Worm (Caenorhabditis elegans) whole organism, late embryonic: Measurements from ENCODE around the gene cyp-32A1.

Experiments used
- F13H6.1 ChIP-seq: sonication (generic microtip); optimal IDR thresholded peaks from 2 replicates; lab custom pipeline; 2016; ENCODE audit warnings: missing genetic modification characterization, missing compliant biosample characterization
- K09A11.1 ChIP-seq: sonication (generic microtip); optimal IDR thresholded peaks from 2 replicates; lab custom pipeline; 2017; ENCODE audit warnings: antibody characterized with exemption, mild to moderate bottlenecking, missing genetic modification characterization, missing compliant biosample characterization; ENCODE audit not compliant: insufficient read depth
- T23F11.4 ChIP-seq: fragments of 200-800 bp; sonication (Bioruptor generic); optimal IDR thresholded peaks from 2 replicates; lab custom pipeline; 2018; ENCODE audit warnings: mild to moderate bottlenecking, missing genetic modification characterization, missing compliant biosample characterization
- ama-1 ChIP-seq: fragments of 150-350 bp; optimal IDR thresholded peaks from 2 replicates; lab custom pipeline; 2014
- ceh-14 ChIP-seq: sonication (generic microtip); optimal IDR thresholded peaks from 2 replicates; lab custom pipeline; 2016; ENCODE audit warnings: missing genotype, missing genetic modification characterization, missing compliant biosample characterization
- ceh-2 ChIP-seq: sonication (generic microtip); optimal IDR thresholded peaks from 2 replicates; lab custom pipeline; 2016; ENCODE audit warnings: missing genotype, missing genetic modification characterization, missing compliant biosample characterization
- ceh-22 ChIP-seq: sonication (generic microtip); optimal IDR thresholded peaks from 2 replicates; lab custom pipeline; 2017; ENCODE audit warnings: missing biosample characterization, missing genetic modification characterization
- ceh-24 ChIP-seq: sonication (generic microtip); optimal IDR thresholded peaks from 2 replicates; lab custom pipeline; 2016; ENCODE audit warnings: mild to moderate bottlenecking, missing genetic modification characterization, missing compliant biosample characterization
- ceh-30 ChIP-seq: fragments of 150-350 bp; optimal IDR thresholded peaks from 2 replicates; lab custom pipeline; 2014; ENCODE audit warnings: missing biosample characterization, missing genetic modification characterization
- ceh-45 ChIP-seq: fragments of 200-800 bp; sonication (Bioruptor generic); IDR thresholded peaks from 2 replicates; pipeline ENCODE4 v1.3.6; 2022; ENCODE audit warnings: missing genetic modification reagents, missing genetic modification characterization, missing compliant biosample characterization
- ceh-48 ChIP-seq: sonication (generic microtip); optimal IDR thresholded peaks from 2 replicates; lab custom pipeline; 2016; ENCODE audit warnings: missing genetic modification characterization, inconsistent platforms, missing compliant biosample characterization
- ceh-9 ChIP-seq: sonication (generic microtip); optimal IDR thresholded peaks from 2 replicates; lab custom pipeline; 2016; ENCODE audit warnings: mild to moderate bottlenecking, missing genetic modification characterization, inconsistent platforms, missing compliant biosample characterization
- dve-1 ChIP-seq: sonication (generic microtip); optimal IDR thresholded peaks from 2 replicates; lab custom pipeline; 2017; ENCODE audit warnings: antibody characterized with exemption, mild to moderate bottlenecking, missing genetic modification characterization, missing compliant biosample characterization
- elt-2 ChIP-seq: sonication (generic microtip); optimal IDR thresholded peaks from 2 replicates; lab custom pipeline; 2016; ENCODE audit warnings: missing genetic modification reagents, missing genetic modification characterization, missing compliant biosample characterization
- eyg-1 ChIP-seq: sonication (generic microtip); optimal IDR thresholded peaks from 2 replicates; lab custom pipeline; 2016; ENCODE audit warnings: missing genotype, missing genetic modification characterization, missing compliant biosample characterization
- fax-1 ChIP-seq: sonication (generic microtip); optimal IDR thresholded peaks from 2 replicates; lab custom pipeline; 2016; ENCODE audit warnings: missing genotype, missing genetic modification characterization, missing compliant biosample characterization
- lim-6 ChIP-seq: sonication (generic microtip); optimal IDR thresholded peaks from 2 replicates; lab custom pipeline; 2016; ENCODE audit warnings: missing genetic modification characterization, missing compliant biosample characterization
- lin-11 ChIP-seq: fragments of 200-800 bp; sonication (Bioruptor generic); optimal IDR thresholded peaks from 2 replicates; lab custom pipeline; 2018; ENCODE audit warnings: mild to moderate bottlenecking, missing genetic modification characterization, missing compliant biosample characterization
- madf-2 ChIP-seq: sonication (generic microtip); optimal IDR thresholded peaks from 2 replicates; lab custom pipeline; 2017; ENCODE audit warnings: missing genetic modification characterization, missing compliant biosample characterization
- nfya-1 ChIP-seq: sonication (generic microtip); optimal IDR thresholded peaks from 2 replicates; lab custom pipeline; 2017; ENCODE audit warnings: missing genetic modification characterization, mild to moderate bottlenecking, missing compliant biosample characterization, antibody characterized with exemption, moderate library complexity
- nhr-11 ChIP-seq: fragments of 150-350 bp; optimal IDR thresholded peaks from 2 replicates; lab custom pipeline; 2014; ENCODE audit warnings: missing biosample characterization, missing genetic modification characterization
- nhr-232 ChIP-seq: sonication (generic microtip); optimal IDR thresholded peaks from 2 replicates; lab custom pipeline; 2016; ENCODE audit warnings: missing genetic modification characterization, missing compliant biosample characterization
- npax-4 ChIP-seq: sonication (generic microtip); optimal IDR thresholded peaks from 2 replicates; lab custom pipeline; 2016; ENCODE audit warnings: missing genetic modification characterization, missing compliant biosample characterization
- pha-2 ChIP-seq: sonication (generic microtip); optimal IDR thresholded peaks from 2 replicates; lab custom pipeline; 2017; ENCODE audit warnings: mild to moderate bottlenecking, missing genetic modification characterization, missing compliant biosample characterization
- pha-4 ChIP-seq: fragments of 150-350 bp; optimal IDR thresholded peaks from 2 replicates; lab custom pipeline; 2018; ENCODE audit warnings: missing biosample characterization, missing genetic modification reagents, missing genetic modification characterization
- pros-1 ChIP-seq: fragments of 150-350 bp; optimal IDR thresholded peaks from 2 replicates; lab custom pipeline; 2014; ENCODE audit warnings: missing biosample characterization, missing genetic modification reagents, missing genetic modification characterization
- ref-2 ChIP-seq: sonication (generic microtip); optimal IDR thresholded peaks from 2 replicates; lab custom pipeline; 2016; ENCODE audit warnings: missing genetic modification characterization, missing compliant biosample characterization
- rnt-1 ChIP-seq: sonication (generic microtip); optimal IDR thresholded peaks from 2 replicates; lab custom pipeline; 2016; ENCODE audit warnings: missing genetic modification characterization, missing compliant biosample characterization
- tbx-7 ChIP-seq: sonication (generic microtip); optimal IDR thresholded peaks from 2 replicates; lab custom pipeline; 2016; ENCODE audit warnings: missing genotype, missing genetic modification characterization, missing compliant biosample characterization
- ttx-3 ChIP-seq: sonication (generic microtip); optimal IDR thresholded peaks from 2 replicates; lab custom pipeline; 2016; ENCODE audit warnings: missing genetic modification reagents, missing genetic modification characterization, missing compliant biosample characterization
- unc-3 ChIP-seq, 2 experiments: fragments of 200-800 bp in 1 of 2; sonication (Bioruptor generic) in 1 of 2; sonication (generic microtip) in 1 of 2; conservative IDR thresholded peaks in 1 of 2; optimal IDR thresholded peaks in 1 of 2; 2 replicates each; pipeline versions ENCODE4 v1.3.6 to Lab custom; 2016 to 2022; ENCODE audit warnings: missing compliant biosample characterization in 2 of 2, missing genetic modification characterization in 2 of 2, missing genetic modification reagents in 1 of 2
- unc-42 ChIP-seq: sonication (generic microtip); optimal IDR thresholded peaks from 2 replicates; lab custom pipeline; 2016; ENCODE audit warnings: missing genotype, missing genetic modification characterization, missing compliant biosample characterization
- unc-55 ChIP-seq: sonication (generic microtip); optimal IDR thresholded peaks from 2 replicates; lab custom pipeline; 2017; ENCODE audit warnings: missing biosample characterization, missing genetic modification reagents, missing genetic modification characterization
- zip-5 ChIP-seq: sonication (generic microtip); optimal IDR thresholded peaks from 2 replicates; lab custom pipeline; 2016; ENCODE audit warnings: missing genetic modification characterization, missing compliant biosample characterization

The cyp-32A1 gene

ce11 chrV:7786639-7787038 lies 5.0 kb downstream of the cyp-32A1 start:
- TF ChIP-seq ceh-48 = no peak
- peak; percentile 92 for TF ChIP-seq elt-2 (tag; lab: Kevin White, UChicago)
- TF ChIP-seq K09A11.1 (tag; lab: Kevin White, UChicago) = no peak
- no peak for TF ChIP-seq unc-3 (GFP tag; conservative IDR thresholded peaks at IDR 0.05; lab: Robert Waterston, UW)
- TF ChIP-seq unc-3 (tag; optimal IDR thresholded peaks at IDR 0.05; lab: Kevin White, UChicago) = no peak
- no peak for TF ChIP-seq lin-11
- no peak for TF ChIP-seq rnt-1 (tag; lab: Kevin White, UChicago)
- TF ChIP-seq fax-1 (tag; lab: Kevin White, UChicago) = no peak

- TF ChIP-seq pha-2 (tag; lab: Kevin White, UChicago) (no peak), ceh-30 (tag; lab: Kevin White, UChicago) (no peak), nfya-1 (tag; lab: Kevin White, UChicago) (no peak), pros-1 (no peak), ceh-45 (GFP tag; lab: Robert Waterston, UW) (no peak), T23F11.4 (GFP tag; lab: Kevin White, UChicago) (no peak), fax-1 (tag; lab: Kevin White, UChicago) (no peak), ref-2 (tag; lab: Kevin White, UChicago) (no peak)
These were observed 11.5 kb downstream of the cyp-32A1 start, which contains the start of gene flp-21 for ce11 chrV:7793067-7793466. Gene flp-21, plus strand, starts transcription at chrV:7793367.

- no peak for TF ChIP-seq madf-2 (tag; lab: Kevin White, UChicago)
- no peak for TF ChIP-seq dve-1
- no peak for TF ChIP-seq ceh-2 (tag; lab: Kevin White, UChicago)
- no peak for TF ChIP-seq unc-55
- no peak for TF ChIP-seq pros-1
- no peak for TF ChIP-seq nfya-1 (tag; lab: Kevin White, UChicago)
- no peak for TF ChIP-seq T23F11.4 (GFP tag; lab: Kevin White, UChicago)
- no peak for TF ChIP-seq ttx-3 (tag; lab: Kevin White, UChicago)
- TF ChIP-seq unc-42 = no peak
- TF ChIP-seq tbx-7 (tag; lab: Kevin White, UChicago) = no peak
- TF ChIP-seq F13H6.1 (tag; lab: Kevin White, UChicago) = no peak
- TF ChIP-seq ceh-30 (tag; lab: Kevin White, UChicago) = no peak
- TF ChIP-seq ceh-22 (tag; lab: Kevin White, UChicago) = no peak
- no peak for TF ChIP-seq ceh-14 (tag; lab: Kevin White, UChicago)
- no peak for TF ChIP-seq npax-4 (tag; lab: Kevin White, UChicago)
- no peak for TF ChIP-seq nhr-232 (tag; lab: Kevin White, UChicago)
- TF ChIP-seq ceh-9 (tag; lab: Kevin White, UChicago) = no peak
- no peak for TF ChIP-seq ceh-24 (tag; lab: Kevin White, UChicago)
- no peak for TF ChIP-seq lim-6 (tag; lab: Kevin White, UChicago)
- TF ChIP-seq, all 69 proteins: peak for 0
These were observed 16.5 kb downstream of the cyp-32A1 start, which contains the start of gene ZK742.7 for ce11 chrV:7798079-7798478. Gene ZK742.7, plus strand, starts transcription at chrV:7798379.

DNA sequence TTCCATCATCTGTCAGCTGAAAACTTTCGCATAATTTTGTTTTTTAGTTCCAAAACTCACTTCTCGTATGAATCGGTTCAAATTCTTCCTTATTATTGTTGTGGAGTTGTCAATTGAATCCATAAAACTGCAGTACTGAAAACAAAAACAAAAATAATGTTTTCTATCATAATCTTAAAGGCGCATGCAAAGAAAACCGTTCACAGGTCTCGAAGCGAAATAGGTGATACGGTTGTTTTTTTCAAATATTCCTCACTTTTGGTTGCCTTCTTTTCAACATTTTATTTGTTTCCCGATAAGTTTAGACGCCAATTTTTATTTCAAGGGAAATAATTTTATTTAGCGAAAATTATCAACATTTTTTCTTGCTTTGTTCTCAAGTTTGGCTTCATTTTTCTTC lies 22.0 kb downstream of the cyp-32A1 start:
- no peak for TF ChIP-seq ama-1
- TF ChIP-seq eyg-1 = no peak
- TF ChIP-seq pros-1 = no peak
- no peak for TF ChIP-seq fax-1 (tag; lab: Kevin White, UChicago)
- no peak for TF ChIP-seq nhr-11 (tag; lab: Kevin White, UChicago)
- no peak for TF ChIP-seq pha-4 (tag; lab: Kevin White, UChicago)
- TF ChIP-seq pha-2 (tag; lab: Kevin White, UChicago) = no peak
- TF ChIP-seq zip-5 (tag; lab: Kevin White, UChicago) = no peak
- TF ChIP-seq, all 69 proteins: peak for 0
